Fruit fly (Drosophila melanogaster): ENCODE data around the gene CG10581.

DNA sequence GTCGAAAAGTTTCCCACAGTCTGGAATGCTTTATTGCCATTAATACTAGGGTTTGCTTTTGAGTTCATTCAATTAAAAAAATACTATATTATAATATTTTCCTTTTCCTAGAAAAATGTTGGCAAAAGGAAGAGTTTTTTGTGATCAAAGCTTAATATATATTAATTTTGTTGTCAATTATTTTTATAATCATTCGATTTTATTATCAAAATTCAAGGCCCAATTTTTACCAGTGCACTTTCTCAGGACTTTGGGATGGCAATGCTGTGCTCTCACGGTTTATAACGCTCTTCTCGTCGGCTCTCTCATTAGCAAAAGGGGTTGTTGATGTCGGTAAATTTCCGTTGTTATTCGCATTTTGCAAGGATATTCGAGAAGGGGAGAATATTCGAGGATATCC is 13.0 kb upstream of the CG10581 start:
- no peak for TF ChIP-seq pad (GFP tag; optimal IDR thresholded peaks at IDR 0.05)
- TF ChIP-seq ovo (GFP tag; optimal IDR thresholded peaks at IDR 0.05): no peak
- TF ChIP-seq Clk (GFP tag; optimal IDR thresholded peaks at IDR 0.05): no peak
- TF ChIP-seq bab1 (GFP tag; optimal IDR thresholded peaks at IDR 0.05): no peak
- no peak for TF ChIP-seq CG5204 (GFP tag; optimal IDR thresholded peaks at IDR 0.05)
- no peak for TF ChIP-seq cnc (optimal IDR thresholded peaks at IDR 0.05)
- no peak for TF ChIP-seq CG14711 (tag; optimal IDR thresholded peaks at IDR 0.05)
- TF ChIP-seq Hr96 (GFP tag; optimal IDR thresholded peaks at IDR 0.05): no peak
- no peak for TF ChIP-seq CG12768 (GFP tag; optimal IDR thresholded peaks at IDR 0.05)
- TF ChIP-seq toe (GFP tag; optimal IDR thresholded peaks at IDR 0.05): no peak
- TF ChIP-seq CG1620 (GFP tag; optimal IDR thresholded peaks at IDR 0.05): no peak
- no peak for TF ChIP-seq kay (GFP tag; ENCODE audit: borderline replicate concordance)
